Fruit fly (Drosophila melanogaster) whole organism, embryonic: ENCODE measurements around the gene Acn.

ENCODE experiments used
- ATbp ChIP-seq: fragments of 200-800 bp; sonication (Bioruptor generic); optimal IDR thresholded peaks from 2 replicates; lab custom pipeline; 2017; ENCODE audit warnings: missing biosample characterization, mild to moderate bottlenecking, missing genetic modification characterization, missing genetic modification reagents
- Atf3 ChIP-seq: fragments of 200-800 bp; sonication (Bioruptor generic); optimal IDR thresholded peaks from 3 replicates; lab custom pipeline; 2016; ENCODE audit warnings: missing biosample characterization, missing genetic modification characterization
- Bteb2 ChIP-seq: fragments of 200-800 bp; sonication (Bioruptor generic); optimal IDR thresholded peaks from 2 replicates; lab custom pipeline; 2016; ENCODE audit warnings: missing biosample characterization, missing genetic modification characterization
- CG11085 ChIP-seq: fragments of 200-800 bp; sonication (Bioruptor generic); IDR thresholded peaks from 2 replicates; pipeline ENCODE4 v1.3.6; 2022; ENCODE audit warnings: missing biosample characterization, missing genetic modification characterization
- CG12391 ChIP-seq: fragments of 200-800 bp; sonication (Bioruptor generic); optimal IDR thresholded peaks from 3 replicates; lab custom pipeline; 2018; ENCODE audit warnings: missing biosample characterization, mild to moderate bottlenecking, missing genetic modification characterization, moderate library complexity
- CG15073 ChIP-seq: fragments of 200-800 bp; sonication (Bioruptor generic); optimal IDR thresholded peaks from 2 replicates; lab custom pipeline; 2016; ENCODE audit warnings: missing biosample characterization, missing genetic modification characterization
- CG1603 ChIP-seq: fragments of 200-800 bp; sonication (Bioruptor generic); optimal IDR thresholded peaks from 2 replicates; lab custom pipeline; 2019; ENCODE audit warnings: missing biosample characterization, mild to moderate bottlenecking, missing genetic modification characterization, moderate library complexity
- CG17829 ChIP-seq: fragments of 200-800 bp; optimal IDR thresholded peaks from 2 replicates; lab custom pipeline; 2019; ENCODE audit warnings: missing biosample characterization, mild to moderate bottlenecking, missing genetic modification characterization, moderate library complexity
- CG17912 ChIP-seq: fragments of 200-800 bp; sonication (Bioruptor generic); optimal IDR thresholded peaks from 2 replicates; lab custom pipeline; 2018; ENCODE audit warnings: missing biosample characterization, mild to moderate bottlenecking, missing genetic modification characterization
- CG2120 ChIP-seq: fragments of 200-800 bp; sonication (Bioruptor generic); optimal IDR thresholded peaks from 3 replicates; lab custom pipeline; 2016; ENCODE audit warnings: missing biosample characterization, missing genetic modification characterization
- CG2129 ChIP-seq: fragments of 200-800 bp; sonication (Bioruptor generic); IDR thresholded peaks from 2 replicates; pipeline ENCODE4 v1.3.6; 2022; ENCODE audit warnings: missing biosample characterization, missing genetic modification characterization; ENCODE audit not compliant: partially characterized antibody
- CG31224 ChIP-seq: fragments of 200-800 bp; sonication (Bioruptor generic); IDR thresholded peaks from 2 replicates; pipeline ENCODE4 v1.3.6; 2022; ENCODE audit warnings: missing biosample characterization, missing genetic modification characterization
- CG31388 ChIP-seq: fragments of 200-800 bp; sonication (Bioruptor generic); optimal IDR thresholded peaks from 2 replicates; lab custom pipeline; 2016; ENCODE audit warnings: missing biosample characterization, missing genetic modification characterization
- CG3163 ChIP-seq: fragments of 200-800 bp; sonication (Bioruptor generic); optimal IDR thresholded peaks from 3 replicates; lab custom pipeline; 2016; ENCODE audit warnings: missing biosample characterization, missing genetic modification characterization
- CG34224 ChIP-seq: fragments of 200-800 bp; sonication (Bioruptor generic); IDR thresholded peaks from 3 replicates; pipeline ENCODE4 v1.3.6; 2022; ENCODE audit warnings: missing biosample characterization, missing genetic modification characterization; ENCODE audit not compliant: partially characterized antibody
- CG34376 ChIP-seq: fragments of 200-800 bp; sonication (Bioruptor generic); optimal IDR thresholded peaks from 2 replicates; lab custom pipeline; 2018; ENCODE audit warnings: missing biosample characterization, mild to moderate bottlenecking, missing genetic modification characterization
- CG6765 ChIP-seq: fragments of 200-800 bp; sonication (Bioruptor generic); optimal IDR thresholded peaks from 3 replicates; lab custom pipeline; 2017; ENCODE audit warnings: missing biosample characterization, mild to moderate bottlenecking, missing genetic modification characterization
- CG8290 ChIP-seq, 3 experiments: fragments of 200-800 bp; sonication (Bioruptor generic); optimal IDR thresholded peaks; 2 replicates each; lab custom pipeline; 2016 to 2019; ENCODE audit warnings: missing biosample characterization in 3 of 3, missing genetic modification characterization in 3 of 3, mild to moderate bottlenecking in 2 of 3, moderate library complexity in 1 of 3
- CG8944 ChIP-seq: fragments of 200-800 bp; sonication (Bioruptor generic); optimal IDR thresholded peaks from 3 replicates; lab custom pipeline; 2016; ENCODE audit warnings: missing biosample characterization, missing genetic modification characterization
- CG9876 ChIP-seq: fragments of 200-800 bp; sonication (Bioruptor generic); optimal IDR thresholded peaks from 2 replicates; lab custom pipeline; 2016; ENCODE audit warnings: missing biosample characterization, missing genetic modification characterization
- CHES-1-like ChIP-seq: fragments of 200-800 bp; sonication (Bioruptor generic); optimal IDR thresholded peaks from 2 replicates; lab custom pipeline; 2016; ENCODE audit warnings: missing biosample characterization, missing genetic modification characterization
- CoRest ChIP-seq: fragments of 200-800 bp; sonication (Bioruptor generic); optimal IDR thresholded peaks from 3 replicates; lab custom pipeline; 2018; ENCODE audit warnings: missing biosample characterization, mild to moderate bottlenecking, missing genetic modification characterization, moderate library complexity
- Doc3 ChIP-seq: fragments of 200-800 bp; sonication (Bioruptor generic); IDR thresholded peaks from 3 replicates; pipeline ENCODE4 v1.3.6; 2022; ENCODE audit warnings: missing biosample characterization, missing genetic modification characterization; ENCODE audit not compliant: partially characterized antibody
- Drgx ChIP-seq: fragments of 200-800 bp; sonication (Bioruptor generic); IDR thresholded peaks from 2 replicates; pipeline ENCODE4 v1.3.6; 2022; ENCODE audit warnings: missing biosample characterization, missing genetic modification characterization
- HLH3B ChIP-seq: fragments of 200-800 bp; sonication (Bioruptor generic); IDR thresholded peaks from 2 replicates; pipeline ENCODE4 v1.3.6; 2022; ENCODE audit warnings: missing biosample characterization, missing genetic modification characterization
- Hand ChIP-seq: fragments of 200-800 bp; sonication (Bioruptor generic); optimal IDR thresholded peaks from 2 replicates; lab custom pipeline; 2017; ENCODE audit warnings: mild to moderate bottlenecking, missing biosample characterization, missing genetic modification reagents, missing genetic modification characterization
- Hr3 ChIP-seq: fragments of 200-800 bp; sonication (Bioruptor generic); optimal IDR thresholded peaks from 3 replicates; lab custom pipeline; 2016; ENCODE audit warnings: missing biosample characterization, missing genetic modification characterization
- Hr78 ChIP-seq, 2 experiments: fragments of 200-800 bp in 1 of 2; fragments of >200 bp in 1 of 2; sonication (Bioruptor generic) in 1 of 2; optimal IDR thresholded peaks; 2 replicates each; lab custom pipeline; 2017 to 2019; ENCODE audit warnings: missing biosample characterization in 2 of 2, missing genetic modification characterization in 2 of 2, mild to moderate bottlenecking in 1 of 2, moderate library complexity in 1 of 2
- Ravus ChIP-seq: fragments of 200-800 bp; sonication (Bioruptor generic); IDR thresholded peaks from 2 replicates; pipeline ENCODE4 v1.3.6; 2022; ENCODE audit warnings: missing biosample characterization, missing genetic modification characterization
- Sox102F ChIP-seq: fragments of 200-800 bp; sonication (Bioruptor generic); optimal IDR thresholded peaks from 2 replicates; lab custom pipeline; 2018; ENCODE audit warnings: missing biosample characterization, mild to moderate bottlenecking, missing genetic modification characterization, moderate library complexity
- ac ChIP-seq: fragments of 200-800 bp; sonication (Bioruptor generic); optimal IDR thresholded peaks from 3 replicates; lab custom pipeline; 2017; ENCODE audit warnings: missing biosample characterization, mild to moderate bottlenecking, missing genetic modification characterization
- ap ChIP-seq: fragments of 200-800 bp; sonication (Bioruptor generic); IDR thresholded peaks from 2 replicates; pipeline ENCODE4 v1.3.6; 2022; ENCODE audit warnings: missing biosample characterization, missing genetic modification characterization
- btn ChIP-seq: fragments of 200-800 bp; sonication (Bioruptor generic); optimal IDR thresholded peaks from 2 replicates; lab custom pipeline; 2016; ENCODE audit warnings: missing biosample characterization, missing genetic modification characterization
- chm ChIP-seq: fragments of 200-800 bp; sonication (Bioruptor generic); IDR thresholded peaks from 2 replicates; pipeline ENCODE4 v1.3.6; 2022; ENCODE audit warnings: missing biosample characterization, missing genetic modification characterization
- dmrt99B ChIP-seq: fragments of 200-800 bp; sonication (Bioruptor generic); optimal IDR thresholded peaks from 2 replicates; lab custom pipeline; 2018; ENCODE audit warnings: missing biosample characterization, mild to moderate bottlenecking, missing genetic modification characterization, moderate library complexity
- gce ChIP-seq: fragments of 200-800 bp; sonication (Bioruptor generic); IDR thresholded peaks from 3 replicates; pipeline ENCODE4 v1.3.6; 2022; ENCODE audit warnings: missing biosample characterization, missing genetic modification characterization
- gro ChIP-seq: fragments of 200-800 bp; sonication (Bioruptor generic); optimal IDR thresholded peaks from 2 replicates; lab custom pipeline; 2016; ENCODE audit warnings: missing biosample characterization, missing genetic modification characterization
- hth ChIP-seq: fragments of >200 bp; optimal IDR thresholded peaks from 2 replicates; lab custom pipeline; 2017; ENCODE audit warnings: inconsistent platforms
- inv ChIP-seq: fragments of 200-800 bp; sonication (Bioruptor generic); IDR thresholded peaks from 2 replicates; pipeline ENCODE4 v1.3.6; 2022; ENCODE audit warnings: missing biosample characterization, missing genetic modification characterization; ENCODE audit not compliant: partially characterized antibody
- lov ChIP-seq, 2 experiments: fragments of 200-800 bp in 1 of 2; fragments of >200 bp in 1 of 2; sonication (Bioruptor generic) in 1 of 2; IDR thresholded peaks in 1 of 2; optimal IDR thresholded peaks in 1 of 2; 2 replicates in 1 of 2; 3 replicates in 1 of 2; pipeline versions ENCODE4 v1.3.6 to Lab custom; 2017 to 2022; ENCODE audit warnings: missing biosample characterization in 1 of 2, missing genetic modification characterization in 1 of 2
- odd ChIP-seq: fragments of 200-800 bp; sonication (Bioruptor generic); optimal IDR thresholded peaks from 2 replicates; lab custom pipeline; 2017; ENCODE audit warnings: missing biosample characterization, mild to moderate bottlenecking, missing genetic modification characterization
- psq ChIP-seq: fragments of 200-800 bp; sonication (Bioruptor generic); optimal IDR thresholded peaks from 2 replicates; lab custom pipeline; 2017; ENCODE audit warnings: missing biosample characterization, missing genetic modification characterization
- sug ChIP-seq: fragments of 200-800 bp; optimal IDR thresholded peaks from 2 replicates; lab custom pipeline; 2019; ENCODE audit warnings: missing biosample characterization, mild to moderate bottlenecking, missing genetic modification characterization, moderate library complexity
- tna ChIP-seq: fragments of 200-800 bp; sonication (Bioruptor generic); IDR thresholded peaks from 2 replicates; pipeline ENCODE4 v1.3.6; 2022; ENCODE audit warnings: missing biosample characterization, missing genetic modification characterization; ENCODE audit not compliant: partially characterized antibody
- twi ChIP-seq: fragments of 200-800 bp; optimal IDR thresholded peaks from 2 replicates; lab custom pipeline; 2019; ENCODE audit warnings: missing biosample characterization, mild to moderate bottlenecking, missing genetic modification characterization, moderate library complexity
- vvl ChIP-seq: fragments of 200-800 bp; sonication (Bioruptor generic); IDR thresholded peaks from 2 replicates; pipeline ENCODE4 v1.3.6; 2022; ENCODE audit warnings: missing biosample characterization, missing genetic modification characterization
- wek ChIP-seq: fragments of 200-800 bp; sonication (Bioruptor generic); optimal IDR thresholded peaks from 3 replicates; lab custom pipeline; 2018; ENCODE audit warnings: missing biosample characterization, mild to moderate bottlenecking, missing genetic modification characterization, moderate library complexity
- yki ChIP-seq: fragments of >200 bp; optimal IDR thresholded peaks from 3 replicates; lab custom pipeline; 2018
- zen ChIP-seq: fragments of 200-800 bp; sonication (Bioruptor generic); optimal IDR thresholded peaks from 3 replicates; lab custom pipeline; 2018; ENCODE audit warnings: missing biosample characterization, mild to moderate bottlenecking, missing genetic modification characterization, moderate library complexity

The Acn gene

dm6 chr2L:19045111-19045560 is at the start of gene Acn, which contains the start of gene Ttc19 (continued):
- TF ChIP-seq CG2129, result peak; percentile 97
- 0 out of 3 replicates have a peak, but pooled peaks have one; percentile 33 for TF ChIP-seq gce
- TF ChIP-seq Atf3 (GFP tag; lab: Kevin White, UChicago), result peak; percentile 85
- TF ChIP-seq odd (GFP tag; lab: Kevin White, UChicago), result no peak
- TF ChIP-seq CG3163 (GFP tag; lab: Kevin White, UChicago), result peak; percentile 78
- TF ChIP-seq CG11085, result peak; percentile 65
- peak; percentile 79 for TF ChIP-seq CG8290 (GFP tag; optimal IDR thresholded peaks at IDR 0.05; lab: Kevin White, UChicago)
- peak in 1 of 2 experiments; percentile 50 for TF ChIP-seq CG8290 (tag; optimal IDR thresholded peaks at IDR 0.05; lab: Kevin White, UChicago)
- no peak for TF ChIP-seq yki
- peak; percentile 88 for TF ChIP-seq CoRest
- TF ChIP-seq CG34224, result peak; percentile 91
- no peak for TF ChIP-seq dmrt99B (tag; lab: Kevin White, UChicago)
- TF ChIP-seq CG34376 (GFP tag; lab: Kevin White, UChicago), result peak; percentile 75
- peak; percentile 86 for TF ChIP-seq Sox102F (GFP tag; lab: Kevin White, UChicago)
- TF ChIP-seq zen (tag; lab: Kevin White, UChicago), result peak; percentile 83
- TF ChIP-seq CG12391, result peak; percentile 94
- TF ChIP-seq CG1603 (tag; lab: Kevin White, UChicago), result peak; percentile 86
- peak; percentile 82 for TF ChIP-seq CG31224
- peak; percentile 95 for TF ChIP-seq Doc3 (GFP tag; lab: Robert Waterston, UW)
- TF ChIP-seq chm (GFP tag; lab: Robert Waterston, UW), result peak; percentile 73
- peak; percentile 93 for TF ChIP-seq CG2120
- no peak for TF ChIP-seq ATbp
- TF ChIP-seq CG6765, result peak; percentile 45
- TF ChIP-seq CG17912 (GFP tag; lab: Kevin White, UChicago), result peak; percentile 59
- peak; percentile 76 for TF ChIP-seq wek (GFP tag; lab: Kevin White, UChicago)
- TF ChIP-seq Bteb2 (GFP tag; lab: Kevin White, UChicago), result peak; percentile 90
- peak; percentile 75 for TF ChIP-seq HLH3B (GFP tag; lab: Robert Waterston, UW)
- peak; percentile 81 for TF ChIP-seq Hr3
- peak; percentile 93 for TF ChIP-seq CHES-1-like
- TF ChIP-seq CG9876 (GFP tag; lab: Kevin White, UChicago), result peak; percentile 83
- TF ChIP-seq sug, result peak; percentile 88
- TF ChIP-seq Hand (GFP tag; lab: Kevin White, UChicago), result peak; percentile 17
- peak; percentile 91 for TF ChIP-seq gro
- peak; percentile 68 for TF ChIP-seq ap (GFP tag; lab: Robert Waterston, UW)
- TF ChIP-seq vvl (GFP tag; lab: Robert Waterston, UW), result peak; percentile 92
- peak; percentile 18; the same call in 1 of the 2 replicates for TF ChIP-seq Ravus (GFP tag; lab: Robert Waterston, UW)
- TF ChIP-seq tna, result peak; percentile 89
- TF ChIP-seq Drgx (GFP tag; lab: Robert Waterston, UW), result peak; percentile 56
- peak; percentile 68 for TF ChIP-seq psq (GFP tag; lab: Kevin White, UChicago)
- no peak for TF ChIP-seq lov (optimal IDR thresholded peaks at IDR 0.05; lab: Kevin White, UChicago)
- TF ChIP-seq lov (GFP tag; IDR thresholded peaks at IDR 0.05; lab: Robert Waterston, UW), result peak; percentile 71; the same call in 2 of the 3 replicates
- peak; percentile 60 for TF ChIP-seq twi (tag; lab: Kevin White, UChicago)
- no peak for TF ChIP-seq hth (lab: Kevin White, UChicago)
- no peak for TF ChIP-seq Hr78 (GFP tag; optimal IDR thresholded peaks at IDR 0.05; lab: Kevin White, UChicago)
- TF ChIP-seq btn (GFP tag; lab: Kevin White, UChicago), result peak; percentile 56
- peak; percentile 36 for TF ChIP-seq CG31388 (GFP tag; lab: Kevin White, UChicago)
- TF ChIP-seq CG8944, result peak; percentile 91
- peak; percentile 93 for TF ChIP-seq inv
- peak; percentile 87 for TF ChIP-seq CG17829
- no peak for TF ChIP-seq ac
- TF ChIP-seq CG15073 (GFP tag; lab: Kevin White, UChicago), result no peak
